Fruit fly (Drosophila melanogaster) whole organism, wandering third instar larva: ENCODE measurements around the gene sloth2.

Experiments used
- Abd-B ChIP-seq: fragments of >200 bp; optimal IDR thresholded peaks from 2 replicates; lab custom pipeline; 2017; ENCODE audit warnings: missing biosample characterization, missing genetic modification characterization
- CG32264 ChIP-seq: fragments of 200-800 bp; sonication (Bioruptor generic); optimal IDR thresholded peaks from 2 replicates; lab custom pipeline; 2016; ENCODE audit warnings: missing biosample characterization, missing genetic modification characterization
- CG9705 ChIP-seq: fragments of 200-800 bp; sonication (Bioruptor generic); optimal IDR thresholded peaks from 2 replicates; lab custom pipeline; 2018; ENCODE audit warnings: missing biosample characterization, mild to moderate bottlenecking, missing genetic modification characterization
- CrebA ChIP-seq: fragments of 200-800 bp; sonication (Bioruptor generic); optimal IDR thresholded peaks from 2 replicates; lab custom pipeline; 2016; ENCODE audit warnings: missing biosample characterization, mild to moderate bottlenecking, missing genetic modification characterization, borderline replicate concordance
- Dfd ChIP-seq: fragments of >200 bp; optimal IDR thresholded peaks from 2 replicates; lab custom pipeline; 2017; ENCODE audit warnings: missing biosample characterization, missing genetic modification characterization
- Dif ChIP-seq: fragments of 200-275, 200-300 bp; sonication (Bioruptor generic); optimal IDR thresholded peaks from 2 replicates; lab custom pipeline; 2018; ENCODE audit warnings: missing biosample characterization, missing genetic modification characterization; ENCODE audit not compliant: partially characterized antibody
- GATAd ChIP-seq: sonication (Bioruptor generic); optimal IDR thresholded peaks from 2 replicates; lab custom pipeline; 2016; ENCODE audit warnings: missing biosample characterization, missing genetic modification characterization
- HLH106 ChIP-seq: fragments of 200-800 bp; optimal IDR thresholded peaks from 3 replicates; lab custom pipeline; 2019; ENCODE audit warnings: missing biosample characterization, mild to moderate bottlenecking, missing genetic modification characterization, moderate library complexity
- Hnf4 ChIP-seq: fragments of 200-800 bp; sonication (Bioruptor generic); optimal IDR thresholded peaks from 2 replicates; lab custom pipeline; 2016; ENCODE audit warnings: missing biosample characterization, mild to moderate bottlenecking, missing genetic modification characterization
- Hr78 ChIP-seq: fragments of >200 bp; optimal IDR thresholded peaks from 2 replicates; lab custom pipeline; 2017; ENCODE audit warnings: missing biosample characterization, missing genetic modification characterization
- Hr83 ChIP-seq: fragments of 200-300 bp; sonication (Bioruptor generic); optimal IDR thresholded peaks from 2 replicates; lab custom pipeline; 2016; ENCODE audit warnings: missing biosample characterization, mild to moderate bottlenecking, missing genetic modification characterization, moderate library complexity; ENCODE audit not compliant: poor library complexity, severe bottlenecking
- Jra ChIP-seq: sonication (Bioruptor generic); optimal IDR thresholded peaks from 2 replicates; lab custom pipeline; 2016; ENCODE audit warnings: missing biosample characterization, missing genetic modification characterization
- Mio ChIP-seq: sonication (Bioruptor generic); optimal IDR thresholded peaks from 2 replicates; lab custom pipeline; 2016; ENCODE audit warnings: missing biosample characterization, missing genetic modification characterization
- Myc ChIP-seq: fragments of >200 bp; optimal IDR thresholded peaks from 2 replicates; lab custom pipeline; 2017
- N ChIP-seq: fragments of >200 bp; optimal IDR thresholded peaks from 2 replicates; lab custom pipeline; 2018; ENCODE audit warnings: missing biosample characterization, missing external identifiers, missing genetic modification characterization
- OdsH ChIP-seq: fragments of 200-800 bp; sonication (Bioruptor generic); optimal IDR thresholded peaks from 2 replicates; lab custom pipeline; 2016; ENCODE audit warnings: missing biosample characterization, mild to moderate bottlenecking, missing genetic modification characterization
- Rel ChIP-seq, 2 experiments: fragments of 200-800 bp; sonication (Bioruptor generic) in 1 of 2; optimal IDR thresholded peaks; 2 replicates in 1 of 2; 3 replicates in 1 of 2; lab custom pipeline; 2016 to 2019; ENCODE audit warnings: mild to moderate bottlenecking in 2 of 2, missing biosample characterization in 2 of 2, missing genetic modification characterization in 2 of 2, moderate library complexity in 1 of 2
- Sp1 ChIP-seq: fragments of 200-800 bp; sonication (Bioruptor generic); optimal IDR thresholded peaks from 3 replicates; lab custom pipeline; 2019; ENCODE audit warnings: missing biosample characterization, mild to moderate bottlenecking, missing genetic modification characterization, moderate library complexity
- Vsx2 ChIP-seq: fragments of 200-300, 225-300 bp; sonication (Bioruptor generic); optimal IDR thresholded peaks from 2 replicates; lab custom pipeline; 2018; ENCODE audit warnings: missing biosample characterization, missing genetic modification characterization; ENCODE audit not compliant: partially characterized antibody
- br ChIP-seq: fragments of 200-800 bp; sonication (Bioruptor generic); optimal IDR thresholded peaks from 2 replicates; lab custom pipeline; 2016; ENCODE audit warnings: missing biosample characterization, missing genetic modification characterization
- brk ChIP-seq: fragments of 200-800 bp; sonication (Bioruptor generic); optimal IDR thresholded peaks from 2 replicates; lab custom pipeline; 2016; ENCODE audit warnings: missing biosample characterization, mild to moderate bottlenecking, missing genetic modification characterization
- dl ChIP-seq, 2 experiments: fragments of 175-275, 200-275 bp in 1 of 2; fragments of 200-275 bp in 1 of 2; sonication (Bioruptor generic); optimal IDR thresholded peaks; lab custom pipeline; 2018; ENCODE audit warnings: mild to moderate bottlenecking in 2 of 2, missing biosample characterization in 2 of 2, missing genetic modification characterization in 2 of 2, moderate library complexity in 2 of 2; ENCODE audit not compliant: partially characterized antibody in 2 of 2, insufficient read depth in 1 of 2
- dmrt93B ChIP-seq: fragments of 200-800 bp; sonication (Bioruptor generic); optimal IDR thresholded peaks from 2 replicates; lab custom pipeline; 2018; ENCODE audit warnings: missing biosample characterization, mild to moderate bottlenecking, missing genetic modification characterization
- dsf ChIP-seq: sonication (Bioruptor generic); optimal IDR thresholded peaks from 2 replicates; lab custom pipeline; 2016; ENCODE audit warnings: missing biosample characterization, missing genetic modification characterization, borderline replicate concordance
- ey ChIP-seq: fragments of 200-800 bp; sonication (Bioruptor generic); optimal IDR thresholded peaks from 2 replicates; lab custom pipeline; 2016; ENCODE audit warnings: missing biosample characterization, missing genetic modification characterization
- foxo ChIP-seq, 2 experiments: fragments of 200-800 bp; sonication (Bioruptor generic); optimal IDR thresholded peaks; 2 replicates in 1 of 2; 3 replicates in 1 of 2; lab custom pipeline; 2016 to 2017; ENCODE audit warnings: missing biosample characterization in 2 of 2, missing genetic modification characterization in 2 of 2
- fru ChIP-seq: fragments of 200-800 bp; sonication (Bioruptor generic); optimal IDR thresholded peaks from 3 replicates; lab custom pipeline; 2016; ENCODE audit warnings: missing biosample characterization, mild to moderate bottlenecking, missing genetic modification characterization
- h ChIP-seq: fragments of 200-800 bp; sonication (Bioruptor generic); optimal IDR thresholded peaks from 3 replicates; lab custom pipeline; 2016; ENCODE audit warnings: missing biosample characterization, mild to moderate bottlenecking, missing genetic modification characterization
- jim ChIP-seq: fragments of 175-275, 200-325 bp; sonication (Bioruptor generic); optimal IDR thresholded peaks from 2 replicates; lab custom pipeline; 2016; ENCODE audit warnings: missing biosample characterization, mild to moderate bottlenecking, missing genetic modification characterization
- lola ChIP-seq: fragments of >200 bp; optimal IDR thresholded peaks from 2 replicates; lab custom pipeline; 2017; ENCODE audit warnings: missing biosample characterization, missing genetic modification characterization
- pan ChIP-seq: fragments of >200 bp; optimal IDR thresholded peaks from 2 replicates; lab custom pipeline; 2017
- psq ChIP-seq: fragments of 200-800 bp; sonication (Bioruptor generic); optimal IDR thresholded peaks from 3 replicates; lab custom pipeline; 2017; ENCODE audit warnings: missing biosample characterization, mild to moderate bottlenecking, missing genetic modification characterization, moderate library complexity
- rgr ChIP-seq: fragments of 200-800 bp; sonication (Bioruptor generic); optimal IDR thresholded peaks from 3 replicates; lab custom pipeline; 2016; ENCODE audit warnings: missing biosample characterization, mild to moderate bottlenecking, missing genetic modification characterization
- sage ChIP-seq: fragments of 200-800 bp; sonication (Bioruptor generic); optimal IDR thresholded peaks from 2 replicates; lab custom pipeline; 2016; ENCODE audit warnings: missing biosample characterization, mild to moderate bottlenecking, missing genetic modification characterization
- sv ChIP-seq: fragments of 200-800 bp; sonication (Bioruptor generic); optimal IDR thresholded peaks from 3 replicates; lab custom pipeline; 2016; ENCODE audit warnings: missing biosample characterization, missing genetic modification characterization
- tai ChIP-seq: sonication (Bioruptor generic); optimal IDR thresholded peaks from 2 replicates; lab custom pipeline; 2016; ENCODE audit warnings: missing biosample characterization, missing genetic modification characterization
- usp ChIP-seq: fragments of >200 bp; optimal IDR thresholded peaks from 2 replicates; lab custom pipeline; 2017; ENCODE audit warnings: missing biosample characterization, missing genetic modification characterization
- woc ChIP-seq: sonication (Bioruptor generic); optimal IDR thresholded peaks from 2 replicates; lab custom pipeline; 2016; ENCODE audit warnings: missing biosample characterization, mild to moderate bottlenecking, missing genetic modification characterization

sloth2 gene

DNA sequence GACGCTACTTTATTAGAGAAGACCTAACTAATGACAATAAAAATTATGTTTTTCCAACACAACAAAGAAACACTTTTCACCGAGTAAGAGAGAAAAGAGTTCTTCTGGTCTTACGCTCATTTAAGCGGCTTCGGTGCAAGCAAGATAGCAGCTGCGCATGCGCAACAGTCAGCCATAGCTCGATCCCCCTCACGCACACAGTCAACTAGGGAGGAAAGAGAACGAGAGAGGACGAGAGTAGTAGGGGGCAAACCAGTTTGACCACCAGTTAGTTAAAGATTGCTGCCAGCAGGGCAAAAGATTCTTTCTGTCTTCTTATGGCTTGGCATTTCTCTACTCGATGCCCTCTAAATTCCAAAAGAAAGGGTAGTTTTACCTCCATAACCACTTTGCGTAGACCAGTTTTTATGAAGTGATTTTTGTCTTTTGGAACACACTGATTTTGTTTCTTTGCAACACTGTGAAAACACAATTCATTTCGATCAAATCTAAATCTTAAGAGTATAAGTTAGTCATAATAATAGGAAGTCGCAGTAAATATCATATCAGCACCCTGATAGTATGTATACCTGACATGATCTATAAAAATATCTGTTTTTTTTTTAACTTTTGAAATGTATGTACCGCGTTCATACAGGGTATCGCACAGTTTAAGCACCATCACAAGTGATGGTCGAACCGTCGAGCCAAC is 10.6 kb upstream of the sloth2 start (continued):
- TF ChIP-seq Sp1 (GFP tag; lab: Kevin White, UChicago): peak; percentile 29
- no peak for TF ChIP-seq dsf
- no peak for TF ChIP-seq brk (GFP tag; lab: Kevin White, UChicago)
- TF ChIP-seq rgr (GFP tag; lab: Kevin White, UChicago): no peak
- no peak for TF ChIP-seq HLH106 (tag; lab: Kevin White, UChicago)
- no peak for TF ChIP-seq sage (GFP tag; lab: Kevin White, UChicago)
- peak; percentile 57 for TF ChIP-seq fru
- peak; percentile 86 for TF ChIP-seq woc (GFP tag; lab: Kevin White, UChicago)
- no peak for TF ChIP-seq CG32264 (GFP tag; lab: Kevin White, UChicago)
- peak; percentile 51 for TF ChIP-seq Dif

DNA sequence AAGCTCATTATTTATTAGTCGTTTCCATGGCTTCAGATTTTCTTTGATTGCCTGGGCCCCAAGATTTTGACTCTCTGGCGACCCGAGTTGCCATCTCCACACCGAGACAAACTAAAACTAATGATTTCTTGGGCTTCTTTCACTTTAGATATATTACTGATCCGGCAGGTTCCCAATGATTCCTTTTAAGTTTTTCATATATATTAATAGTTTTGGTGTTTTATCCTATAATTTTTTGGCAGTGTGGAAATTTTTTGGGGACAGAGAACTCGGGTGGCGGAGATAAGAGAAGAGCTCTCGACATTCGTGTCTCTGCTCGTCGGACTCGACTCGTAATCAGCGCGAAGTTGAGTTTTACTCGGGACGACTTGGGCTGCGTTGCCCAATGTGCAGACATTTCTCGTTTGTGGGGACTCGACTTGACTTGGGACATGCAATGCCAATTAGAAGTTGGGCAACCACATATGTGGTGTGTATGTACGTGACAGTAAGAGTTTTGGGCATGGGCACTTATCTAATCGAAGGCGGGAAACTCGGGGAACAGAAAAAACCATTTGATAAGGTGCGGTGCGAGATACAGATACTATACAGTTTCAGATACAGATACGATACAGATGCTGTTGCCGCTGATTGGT is 9.9 kb upstream of the sloth2 start:
- peak; percentile 48 for TF ChIP-seq brk (GFP tag; lab: Kevin White, UChicago)
- no peak for TF ChIP-seq Rel (GFP tag; optimal IDR thresholded peaks at IDR 0.05; lab: Kevin White, UChicago)
- no peak for TF ChIP-seq Rel (tag; optimal IDR thresholded peaks at IDR 0.05; lab: Kevin White, UChicago)
- peak; percentile 72 for TF ChIP-seq rgr (GFP tag; lab: Kevin White, UChicago)
- TF ChIP-seq dsf: no peak
- TF ChIP-seq psq (GFP tag; lab: Kevin White, UChicago): peak; percentile 54
- TF ChIP-seq N: no peak
- no peak for TF ChIP-seq Abd-B
- no peak for TF ChIP-seq GATAd (GFP tag; lab: Kevin White, UChicago)
- peak; percentile 57 for TF ChIP-seq sage (GFP tag; lab: Kevin White, UChicago)
- peak; percentile 46 for TF ChIP-seq Hnf4 (GFP tag; lab: Kevin White, UChicago)
- TF ChIP-seq tai (GFP tag; lab: Kevin White, UChicago): no peak
- TF ChIP-seq dl (GFP tag; optimal IDR thresholded peaks at IDR 0.05; lab: Kevin White, UChicago; ENCODE audit: insufficient read depth in 1 of 2, partially characterized antibody in 2 of 2): no peak
- no peak for TF ChIP-seq usp (GFP tag; lab: Kevin White, UChicago)
- TF ChIP-seq fru: peak; percentile 50
- TF ChIP-seq CrebA: no peak
- peak in 1 of 2 experiments; percentile 53 for TF ChIP-seq foxo (GFP tag; optimal IDR thresholded peaks at IDR 0.05; lab: Kevin White, UChicago)
- TF ChIP-seq h: peak; percentile 76
- peak; percentile 32 for TF ChIP-seq dmrt93B
- no peak for TF ChIP-seq CG9705 (GFP tag; lab: Kevin White, UChicago)
- peak; percentile 64 for TF ChIP-seq OdsH (GFP tag; lab: Kevin White, UChicago)
- peak; percentile 50 for TF ChIP-seq Sp1 (GFP tag; lab: Kevin White, UChicago)
- no peak for TF ChIP-seq Vsx2 (GFP tag; lab: Kevin White, UChicago)
- no peak for TF ChIP-seq Myc (lab: Kevin White, UChicago)
- no peak for TF ChIP-seq Jra
- TF ChIP-seq woc (GFP tag; lab: Kevin White, UChicago): peak; percentile 57
- peak; percentile 64 for TF ChIP-seq br (GFP tag; lab: Kevin White, UChicago)
- no peak for TF ChIP-seq lola
- no peak for TF ChIP-seq Hr83
- TF ChIP-seq CG32264 (GFP tag; lab: Kevin White, UChicago): no peak
- TF ChIP-seq Hr78 (GFP tag; lab: Kevin White, UChicago): no peak
- TF ChIP-seq Dfd (GFP tag; lab: Kevin White, UChicago): no peak
- TF ChIP-seq HLH106 (tag; lab: Kevin White, UChicago): peak; percentile 65
- TF ChIP-seq jim: no peak
- TF ChIP-seq pan (lab: Kevin White, UChicago): no peak
- TF ChIP-seq sv: no peak
- no peak for TF ChIP-seq Mio
- TF ChIP-seq ey (GFP tag; lab: Kevin White, UChicago): peak; percentile 38
- TF ChIP-seq Dif: no peak
